Fruit fly (Drosophila melanogaster): ENCODE measurements around the gene Ythdf.

DNA sequence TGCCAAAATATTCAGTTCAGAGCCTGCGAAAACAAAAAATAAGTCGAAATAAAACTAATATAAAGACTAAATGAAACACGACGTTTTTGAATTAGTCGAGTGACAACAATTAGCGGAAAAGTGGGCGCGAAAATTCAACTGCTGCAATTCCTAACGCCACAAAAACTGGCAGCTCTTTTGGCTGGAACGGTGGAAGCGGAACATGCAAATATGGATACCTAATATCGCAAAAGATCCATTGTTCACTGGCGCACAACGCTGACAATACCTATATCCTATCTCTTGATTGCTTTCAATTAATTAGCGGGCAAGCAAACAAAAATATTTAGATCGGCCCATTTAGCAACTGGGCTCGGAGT, 10.3 kb upstream of the Ythdf start, which contains the start of gene CG11791:
- TF ChIP-seq Hr4 (GFP tag; optimal IDR thresholded peaks at IDR 0.05) (no peak), CG8632 (GFP tag; optimal IDR thresholded peaks at IDR 0.05) (no peak)

Data from whole organism, prepupa.